Worm (Caenorhabditis elegans) whole organism, midembryonic: ENCODE results near the gene osm-1.

Experiments used
- T22C8.4 ChIP-seq: fragments of 200-800 bp; sonication (Bioruptor generic); IDR thresholded peaks from 2 replicates; pipeline ENCODE4 v1.3.6; 2022; ENCODE audit warnings: missing genetic modification characterization, missing compliant biosample characterization
- cog-1 ChIP-seq: sonication (generic microtip); optimal IDR thresholded peaks from 2 replicates; lab custom pipeline; 2016; ENCODE audit warnings: missing genetic modification characterization, missing compliant biosample characterization
- flt-1 ChIP-seq: fragments of 200-800 bp; sonication (Bioruptor generic); IDR thresholded peaks from 2 replicates; pipeline ENCODE4 v1.3.6; 2022; ENCODE audit warnings: missing genetic modification characterization, missing compliant biosample characterization
- klf-2 ChIP-seq: fragments of 200-800 bp; sonication (Bioruptor generic); conservative IDR thresholded peaks from 2 replicates; pipeline ENCODE4 v1.3.6; 2022; ENCODE audit warnings: missing genetic modification reagents, missing genetic modification characterization, missing compliant biosample characterization
- ref-1 ChIP-seq: fragments of 200-800 bp; sonication (Bioruptor generic); conservative IDR thresholded peaks from 2 replicates; pipeline ENCODE4 v1.3.6; 2022; ENCODE audit warnings: missing genetic modification reagents, missing genetic modification characterization, missing compliant biosample characterization
- tab-1 ChIP-seq: fragments of 200-800 bp; sonication (Bioruptor generic); IDR thresholded peaks from 2 replicates; pipeline ENCODE4 v1.3.6; 2022; ENCODE audit warnings: missing genetic modification characterization, missing compliant biosample characterization
- ztf-23 ChIP-seq: fragments of 200-800 bp; sonication (Bioruptor generic); IDR thresholded peaks from 2 replicates; pipeline ENCODE4 v1.3.6; 2022; ENCODE audit warnings: missing genetic modification reagents, missing genetic modification characterization, missing compliant biosample characterization

DNA sequence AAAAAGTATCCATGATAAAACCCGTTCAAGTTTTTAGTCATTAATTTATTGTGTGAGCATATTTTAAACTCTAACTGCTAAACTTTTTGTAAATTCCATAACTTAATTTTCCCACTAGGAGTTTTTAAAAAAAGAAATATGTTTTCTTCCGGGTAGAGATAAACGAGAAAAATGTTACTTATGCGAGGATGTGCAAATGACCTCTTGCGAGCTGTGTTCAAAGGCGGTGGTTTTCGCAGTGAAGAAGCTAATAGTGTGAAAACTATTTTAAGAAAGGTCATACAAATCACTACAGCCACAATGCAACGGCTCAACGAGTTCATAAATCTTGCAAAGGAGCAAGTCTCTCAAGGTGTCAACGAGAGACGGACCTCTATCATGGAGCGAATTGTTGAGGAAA is 39.4 kb upstream of the osm-1 start, which contains the start of gene K05G3.1:
- no peak for TF ChIP-seq flt-1 (GFP tag; lab: Robert Waterston, UW)
- TF ChIP-seq cog-1 (tag; lab: Kevin White, UChicago), result no peak
- no peak for TF ChIP-seq ref-1
- no peak for TF ChIP-seq tab-1
- TF ChIP-seq klf-2 (GFP tag; lab: Robert Waterston, UW), result no peak
- no peak for TF ChIP-seq T22C8.4 (GFP tag; lab: Robert Waterston, UW)
- TF ChIP-seq ztf-23, result no peak
